Worm (Caenorhabditis elegans): ENCODE results near the gene tth-1.

DNA sequence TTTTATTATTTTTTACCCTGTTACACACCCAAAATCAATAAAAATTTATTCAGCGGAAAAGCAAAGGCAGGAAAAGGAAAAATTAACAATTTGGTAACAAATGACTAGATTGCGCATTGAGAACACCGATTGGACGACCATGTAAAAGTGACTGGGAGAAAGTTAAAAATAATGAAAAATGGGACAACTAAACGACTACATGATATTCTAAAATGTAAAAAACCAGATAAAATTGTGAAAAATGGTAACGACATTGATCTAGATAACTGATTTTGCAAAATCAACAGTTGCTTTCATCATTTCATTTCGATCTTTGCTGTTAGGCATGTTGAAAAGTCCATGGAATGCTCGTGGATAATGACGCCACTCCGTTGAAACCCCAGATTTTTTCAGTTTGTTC lies 36.3 kb upstream of the tth-1 start:
- no peak for TF ChIP-seq lin-15B (tag; optimal IDR thresholded peaks at IDR 0.05)
- TF ChIP-seq C04F5.9 (tag; optimal IDR thresholded peaks at IDR 0.05) = no peak
- TF ChIP-seq fkh-10 (GFP tag; optimal IDR thresholded peaks at IDR 0.05) = no peak
- no peak for TF ChIP-seq dpl-1 (GFP tag; optimal IDR thresholded peaks at IDR 0.05)
- TF ChIP-seq elt-3 (tag; optimal IDR thresholded peaks at IDR 0.05) = no peak

Data from whole organism, L1 larva.